Fruit fly (Drosophila melanogaster) whole organism, embryonic: Measurements from ENCODE around the gene Rpp14b.

Experiments used
- Aef1 ChIP-seq: fragments of 200-800 bp; sonication (Bioruptor generic); IDR thresholded peaks from 3 replicates; pipeline ENCODE4 v1.3.6; 2022; ENCODE audit warnings: missing biosample characterization, missing genetic modification characterization
- Atf3 ChIP-seq: fragments of 200-800 bp; sonication (Bioruptor generic); optimal IDR thresholded peaks from 3 replicates; lab custom pipeline; 2016; ENCODE audit warnings: missing biosample characterization, missing genetic modification characterization
- B-H1 ChIP-seq: fragments of 200-800 bp; sonication (Bioruptor generic); IDR thresholded peaks from 3 replicates; pipeline ENCODE4 v1.3.6; 2022; ENCODE audit warnings: missing biosample characterization, missing genetic modification characterization
- CG10209 ChIP-seq: fragments of 200-800 bp; sonication (Bioruptor generic); optimal IDR thresholded peaks from 3 replicates; lab custom pipeline; 2017; ENCODE audit warnings: missing biosample characterization, mild to moderate bottlenecking, missing genetic modification characterization, missing genetic modification reagents
- CG10321 ChIP-seq: fragments of 200-800 bp; sonication (Bioruptor generic); IDR thresholded peaks from 2 replicates; pipeline ENCODE4 v1.3.6; 2022; ENCODE audit warnings: missing biosample characterization, missing genetic modification characterization
- CG10366 ChIP-seq: fragments of 200-800 bp; sonication (Bioruptor generic); IDR thresholded peaks from 2 replicates; pipeline ENCODE4 v1.3.6; 2022; ENCODE audit warnings: missing biosample characterization, missing genetic modification characterization
- CG10462 ChIP-seq: fragments of 200-800 bp; sonication (Bioruptor generic); optimal IDR thresholded peaks from 2 replicates; lab custom pipeline; 2016; ENCODE audit warnings: missing biosample characterization, missing genetic modification characterization
- CG17802 ChIP-seq: fragments of 200-800 bp; sonication (Bioruptor generic); optimal IDR thresholded peaks from 2 replicates; lab custom pipeline; 2018; ENCODE audit warnings: missing biosample characterization, mild to moderate bottlenecking, missing genetic modification characterization, moderate library complexity
- CG17912 ChIP-seq: fragments of 200-800 bp; sonication (Bioruptor generic); optimal IDR thresholded peaks from 2 replicates; lab custom pipeline; 2018; ENCODE audit warnings: missing biosample characterization, mild to moderate bottlenecking, missing genetic modification characterization
- CG33213 ChIP-seq: fragments of 200-800 bp; sonication (Bioruptor generic); optimal IDR thresholded peaks from 3 replicates; lab custom pipeline; 2016; ENCODE audit warnings: missing biosample characterization, missing genetic modification characterization
- CG3407 ChIP-seq: fragments of 200-800 bp; sonication (Bioruptor generic); optimal IDR thresholded peaks from 2 replicates; lab custom pipeline; 2018; ENCODE audit warnings: missing biosample characterization, mild to moderate bottlenecking, missing genetic modification characterization
- CG34224 ChIP-seq: fragments of 200-800 bp; sonication (Bioruptor generic); IDR thresholded peaks from 3 replicates; pipeline ENCODE4 v1.3.6; 2022; ENCODE audit warnings: missing biosample characterization, missing genetic modification characterization; ENCODE audit not compliant: partially characterized antibody
- CG6654 ChIP-seq: fragments of 200-800 bp; sonication (Bioruptor generic); optimal IDR thresholded peaks from 2 replicates; lab custom pipeline; 2017; ENCODE audit warnings: missing biosample characterization, mild to moderate bottlenecking, missing genetic modification characterization
- CG7786 ChIP-seq: fragments of 200-800 bp; sonication (Bioruptor generic); optimal IDR thresholded peaks from 2 replicates; lab custom pipeline; 2016; ENCODE audit warnings: missing biosample characterization, missing genetic modification characterization
- CG8290 ChIP-seq, 3 experiments: fragments of 200-800 bp; sonication (Bioruptor generic); optimal IDR thresholded peaks; 2 replicates each; lab custom pipeline; 2016 to 2019; ENCODE audit warnings: missing biosample characterization in 3 of 3, missing genetic modification characterization in 3 of 3, mild to moderate bottlenecking in 2 of 3, moderate library complexity in 1 of 3
- CG9215 ChIP-seq: fragments of 200-800 bp; sonication (Bioruptor generic); IDR thresholded peaks from 2 replicates; pipeline ENCODE4 v1.3.6; 2022; ENCODE audit warnings: missing biosample characterization, missing genetic modification characterization
- CG9797 ChIP-seq: fragments of 200-800 bp; sonication (Bioruptor generic); optimal IDR thresholded peaks from 3 replicates; lab custom pipeline; 2018; ENCODE audit warnings: missing biosample characterization, mild to moderate bottlenecking, missing genetic modification characterization
- CG9932 ChIP-seq: fragments of 200-800 bp; sonication (Bioruptor generic); IDR thresholded peaks from 2 replicates; pipeline ENCODE4 v1.3.6; 2022; ENCODE audit warnings: missing biosample characterization, missing genetic modification characterization
- D ChIP-seq, 2 experiments: fragments of 200-800 bp in 1 of 2; fragments of >200 bp in 1 of 2; sonication (Bioruptor generic) in 1 of 2; optimal IDR thresholded peaks; 2 replicates in 1 of 2; 3 replicates in 1 of 2; lab custom pipeline; 2017; ENCODE audit warnings: mild to moderate bottlenecking in 1 of 2, missing biosample characterization in 1 of 2, missing genetic modification characterization in 1 of 2, missing genetic modification reagents in 1 of 2
- Drgx ChIP-seq: fragments of 200-800 bp; sonication (Bioruptor generic); IDR thresholded peaks from 2 replicates; pipeline ENCODE4 v1.3.6; 2022; ENCODE audit warnings: missing biosample characterization, missing genetic modification characterization
- Elba2 ChIP-seq: fragments of 200-800 bp; sonication (Bioruptor generic); optimal IDR thresholded peaks from 3 replicates; lab custom pipeline; 2016; ENCODE audit warnings: missing biosample characterization, missing genetic modification characterization
- HLH4C ChIP-seq: fragments of 200-800 bp; sonication (Bioruptor generic); IDR thresholded peaks from 3 replicates; pipeline ENCODE4 v1.3.6; 2022; ENCODE audit warnings: missing biosample characterization, missing genetic modification characterization; ENCODE audit not compliant: partially characterized antibody
- MESR4 ChIP-seq: fragments of 200-800 bp; sonication (Bioruptor generic); optimal IDR thresholded peaks from 2 replicates; lab custom pipeline; 2018; ENCODE audit warnings: missing biosample characterization, mild to moderate bottlenecking, missing genetic modification characterization, moderate library complexity
- Max ChIP-seq: fragments of 200-800 bp; sonication (Bioruptor generic); optimal IDR thresholded peaks from 2 replicates; lab custom pipeline; 2016; ENCODE audit warnings: missing biosample characterization, mild to moderate bottlenecking, missing genetic modification characterization
- Nf-YC ChIP-seq: fragments of 200-800 bp; optimal IDR thresholded peaks from 3 replicates; lab custom pipeline; 2019; ENCODE audit warnings: missing biosample characterization, mild to moderate bottlenecking, missing genetic modification characterization, moderate library complexity
- NfI ChIP-seq: fragments of 200-800 bp; sonication (Bioruptor generic); optimal IDR thresholded peaks from 3 replicates; lab custom pipeline; 2018; ENCODE audit warnings: missing biosample characterization, mild to moderate bottlenecking, missing genetic modification characterization, moderate library complexity
- PHDP ChIP-seq: fragments of 200-800 bp; sonication (Bioruptor generic); optimal IDR thresholded peaks from 3 replicates; lab custom pipeline; 2018; ENCODE audit warnings: missing biosample characterization, mild to moderate bottlenecking, missing genetic modification characterization, moderate library complexity
- Side ChIP-seq: fragments of 200-800 bp; sonication (Bioruptor generic); optimal IDR thresholded peaks from 2 replicates; lab custom pipeline; 2016; ENCODE audit warnings: missing biosample characterization, missing genetic modification characterization
- Sox102F ChIP-seq: fragments of 200-800 bp; sonication (Bioruptor generic); optimal IDR thresholded peaks from 2 replicates; lab custom pipeline; 2018; ENCODE audit warnings: missing biosample characterization, mild to moderate bottlenecking, missing genetic modification characterization, moderate library complexity
- Tbp ChIP-seq: fragments of >200 bp; optimal IDR thresholded peaks from 2 replicates; lab custom pipeline; 2018; ENCODE audit warnings: missing biosample characterization, missing genetic modification characterization
- YL-1 ChIP-seq: fragments of 200-800 bp; sonication (Bioruptor generic); optimal IDR thresholded peaks from 3 replicates; lab custom pipeline; 2017; ENCODE audit warnings: missing biosample characterization, mild to moderate bottlenecking, missing genetic modification characterization
- aop ChIP-seq: fragments of 200-800 bp; sonication (Bioruptor generic); IDR thresholded peaks from 2 replicates; pipeline ENCODE4 v1.3.6; 2022; ENCODE audit warnings: missing biosample characterization, missing genetic modification characterization
- ap ChIP-seq: fragments of 200-800 bp; sonication (Bioruptor generic); IDR thresholded peaks from 2 replicates; pipeline ENCODE4 v1.3.6; 2022; ENCODE audit warnings: missing biosample characterization, missing genetic modification characterization
- cato ChIP-seq: fragments of 200-800 bp; sonication (Bioruptor generic); optimal IDR thresholded peaks from 2 replicates; lab custom pipeline; 2016; ENCODE audit warnings: missing biosample characterization, missing genetic modification characterization, borderline replicate concordance
- chinmo ChIP-seq: fragments of 200-800 bp; sonication (Bioruptor generic); IDR thresholded peaks from 4 replicates; pipeline ENCODE4 v1.3.6; 2022; ENCODE audit warnings: missing biosample characterization, missing genetic modification characterization; ENCODE audit not compliant: partially characterized antibody
- danr ChIP-seq: fragments of 200-800 bp; sonication (Bioruptor generic); IDR thresholded peaks from 2 replicates; pipeline ENCODE4 v1.3.6; 2022; ENCODE audit warnings: missing biosample characterization, missing genetic modification characterization
- dm ChIP-seq: fragments of 200-800 bp; sonication (Bioruptor generic); optimal IDR thresholded peaks from 3 replicates; lab custom pipeline; 2016; ENCODE audit warnings: missing biosample characterization, missing genetic modification characterization
- fd3F ChIP-seq: fragments of 200-800 bp; sonication (Bioruptor generic); optimal IDR thresholded peaks from 2 replicates; lab custom pipeline; 2018; ENCODE audit warnings: missing biosample characterization, mild to moderate bottlenecking, missing genetic modification characterization, moderate library complexity
- fd96Cb ChIP-seq: fragments of 200-800 bp; sonication (Bioruptor generic); optimal IDR thresholded peaks from 2 replicates; lab custom pipeline; 2018; ENCODE audit warnings: missing biosample characterization, mild to moderate bottlenecking, missing genetic modification characterization, moderate library complexity
- fru ChIP-seq: fragments of >200 bp; optimal IDR thresholded peaks from 2 replicates; lab custom pipeline; 2017
- lab ChIP-seq: fragments of 200-800 bp; sonication (Bioruptor generic); optimal IDR thresholded peaks from 3 replicates; lab custom pipeline; 2017; ENCODE audit warnings: missing biosample characterization, missing genetic modification characterization, mild to moderate bottlenecking, moderate library complexity, missing genetic modification reagents
- lbe ChIP-seq: fragments of 200-800 bp; sonication (Bioruptor generic); optimal IDR thresholded peaks from 2 replicates; lab custom pipeline; 2016; ENCODE audit warnings: missing biosample characterization, mild to moderate bottlenecking, missing genetic modification characterization
- mam ChIP-seq: fragments of 200-800 bp; sonication (Bioruptor generic); optimal IDR thresholded peaks from 3 replicates; lab custom pipeline; 2016; ENCODE audit warnings: missing biosample characterization, missing genetic modification characterization
- rib ChIP-seq: fragments of 200-800 bp; sonication (Bioruptor generic); IDR thresholded peaks from 2 replicates; pipeline ENCODE4 v1.3.6; 2022; ENCODE audit warnings: missing biosample characterization, missing genetic modification characterization
- sisA ChIP-seq: fragments of 200-800 bp; sonication (Bioruptor generic); IDR thresholded peaks from 2 replicates; pipeline ENCODE4 v1.3.6; 2022; ENCODE audit warnings: missing biosample characterization, missing genetic modification characterization
- sob ChIP-seq: fragments of 200-800 bp; sonication (Bioruptor generic); IDR thresholded peaks from 2 replicates; pipeline ENCODE4 v1.3.6; 2022; ENCODE audit warnings: missing biosample characterization, missing genetic modification characterization
- sqz ChIP-seq: fragments of 200-800 bp; sonication (Bioruptor generic); optimal IDR thresholded peaks from 3 replicates; lab custom pipeline; 2018; ENCODE audit warnings: missing biosample characterization, mild to moderate bottlenecking, missing genetic modification characterization
- stc ChIP-seq: fragments of 200-800 bp; sonication (Bioruptor generic); IDR thresholded peaks from 2 replicates; pipeline ENCODE4 v1.3.6; 2022; ENCODE audit warnings: missing biosample characterization, missing genetic modification characterization
- unc-4 ChIP-seq: fragments of 200-800 bp; sonication (Bioruptor generic); IDR thresholded peaks from 2 replicates; pipeline ENCODE4 v1.3.6; 2022; ENCODE audit warnings: missing biosample characterization, missing genetic modification characterization; ENCODE audit not compliant: partially characterized antibody

The Rpp14b gene

DNA sequence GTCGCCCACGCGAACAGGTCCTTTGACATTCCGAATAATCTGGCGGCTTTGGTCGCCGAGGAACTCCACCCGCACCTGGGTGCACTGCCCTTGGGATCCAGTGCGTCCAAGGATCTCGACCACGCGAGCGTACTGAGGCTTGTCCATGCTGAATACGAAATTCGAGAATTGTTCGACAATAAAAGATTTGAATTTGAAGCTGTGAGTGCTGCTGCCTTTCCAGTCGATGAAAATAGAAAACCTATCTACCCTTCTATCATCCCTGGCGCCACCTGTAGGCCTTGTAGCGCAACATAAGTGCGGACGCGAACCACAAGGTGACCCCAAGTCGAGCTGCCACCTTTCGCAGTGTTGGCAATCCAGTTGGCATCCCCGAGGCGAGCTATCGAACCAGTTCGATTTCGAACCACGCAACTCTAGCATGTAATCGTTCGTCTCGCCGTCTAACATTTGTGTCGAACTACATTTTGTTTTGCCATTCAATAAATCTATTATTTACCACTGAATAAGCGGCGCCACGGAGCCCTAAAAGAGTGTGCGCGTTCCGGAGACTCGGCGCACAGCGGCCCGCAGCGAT, 33.2 kb upstream of the Rpp14b start, which contains the start of the genes RpS28a and Axn (continued):
- TF ChIP-seq CG33213 (peak; percentile 78), CG10321 (GFP tag; lab: Robert Waterston, UW) (0 out of 2 replicates have a peak, but pooled peaks have one; percentile 6), MESR4 (peak; percentile 94), Aef1 (GFP tag; lab: Robert Waterston, UW) (peak; percentile 16; the same call in 1 of the 3 replicates), CG10462 (GFP tag; lab: Kevin White, UChicago) (no peak), CG8290 (GFP tag; optimal IDR thresholded peaks at IDR 0.05; lab: Kevin White, UChicago) (peak; percentile 18), CG8290 (tag; optimal IDR thresholded peaks at IDR 0.05; lab: Kevin White, UChicago) (no peak), PHDP (no peak), CG3407 (no peak), CG9932 (GFP tag; lab: Robert Waterston, UW) (peak; percentile 65), CG9797 (GFP tag; lab: Kevin White, UChicago) (peak; percentile 43), dm (GFP tag; lab: Kevin White, UChicago) (peak; percentile 32), aop (GFP tag; lab: Robert Waterston, UW) (no peak), Sox102F (GFP tag; lab: Kevin White, UChicago) (no peak), fd3F (GFP tag; lab: Kevin White, UChicago) (no peak), B-H1 (GFP tag; lab: Robert Waterston, UW) (no peak), chinmo (GFP tag; lab: Robert Waterston, UW) (no peak), CG34224 (GFP tag; lab: Robert Waterston, UW) (0 out of 3 replicates have a peak, but pooled peaks have one; percentile 10), cato (GFP tag; lab: Kevin White, UChicago) (no peak), CG9215 (no peak), CG10209 (GFP tag; lab: Kevin White, UChicago) (no peak), mam (GFP tag; lab: Kevin White, UChicago) (peak; percentile 24), Max (GFP tag; lab: Kevin White, UChicago) (no peak), fru (lab: Kevin White, UChicago) (no peak), CG7786 (no peak), ap (GFP tag; lab: Robert Waterston, UW) (no peak), stc (no peak), CG6654 (no peak), sisA (GFP tag; lab: Robert Waterston, UW) (peak; percentile 33; the same call in 1 of the 2 replicates), YL-1 (GFP tag; lab: Kevin White, UChicago) (peak; percentile 58), Elba2 (no peak), CG17912 (peak; percentile 32), CG17802 (tag; lab: Kevin White, UChicago) (no peak), Nf-YC (no peak), unc-4 (GFP tag; lab: Robert Waterston, UW) (peak; percentile 51; the same call in 1 of the 2 replicates), CG10366 (GFP tag; lab: Robert Waterston, UW) (no peak), Tbp (GFP tag; lab: Kevin White, UChicago) (no peak), NfI (GFP tag; lab: Kevin White, UChicago) (no peak), fd96Cb (no peak), HLH4C (GFP tag; lab: Robert Waterston, UW) (peak; percentile 14; the same call in 1 of the 3 replicates), sob (GFP tag; lab: Robert Waterston, UW) (no peak; the same call in 1 of the 2 replicates), danr (no peak), rib (no peak), sqz (no peak), lab (GFP tag; lab: Kevin White, UChicago) (no peak), D (optimal IDR thresholded peaks at IDR 0.05; lab: Kevin White, UChicago) (peak; percentile 81), D (GFP tag; optimal IDR thresholded peaks at IDR 0.05; lab: Kevin White, UChicago) (no peak), lbe (GFP tag; lab: Kevin White, UChicago) (no peak), Side (no peak), Atf3 (GFP tag; lab: Kevin White, UChicago) (peak; percentile 18), Drgx (GFP tag; lab: Robert Waterston, UW) (no peak)
